Fruit fly (Drosophila melanogaster) whole organism, embryonic: ENCODE results near the gene CG14431.
A peak's percentile ranks its signal among the peaks of the same experiment; 100 is the strongest.

Experiments
- Antp ChIP-seq: fragments of 200-800 bp; sonication (Bioruptor generic); optimal IDR thresholded peaks from 3 replicates; lab custom pipeline; 2016; ENCODE audit warnings: missing biosample characterization, missing genetic modification characterization
- Bgb ChIP-seq: fragments of 200-800 bp; sonication (Bioruptor generic); IDR thresholded peaks from 2 replicates; pipeline ENCODE4 v1.3.6; 2022; ENCODE audit warnings: missing biosample characterization, missing genetic modification characterization; ENCODE audit not compliant: partially characterized antibody
- CG1024 ChIP-seq: fragments of 200-800 bp; sonication (Bioruptor generic); IDR thresholded peaks from 2 replicates; pipeline ENCODE4 v1.3.6; 2022; ENCODE audit warnings: missing biosample characterization, missing genetic modification characterization
- CG10565 ChIP-seq: fragments of 200-800 bp; sonication (Bioruptor generic); optimal IDR thresholded peaks from 3 replicates; lab custom pipeline; 2016; ENCODE audit warnings: missing biosample characterization, mild to moderate bottlenecking, missing genetic modification characterization
- CG12236 ChIP-seq: fragments of 200-800 bp; sonication (Bioruptor generic); optimal IDR thresholded peaks from 2 replicates; lab custom pipeline; 2016; ENCODE audit warnings: missing biosample characterization, missing genetic modification characterization
- CG13287 ChIP-seq: fragments of 200-800 bp; sonication (Bioruptor generic); IDR thresholded peaks from 2 replicates; pipeline ENCODE4 v1.3.6; 2022; ENCODE audit warnings: missing biosample characterization, missing genetic modification characterization; ENCODE audit not compliant: partially characterized antibody
- CG13894 ChIP-seq: fragments of 200-800 bp; sonication (Bioruptor generic); optimal IDR thresholded peaks from 3 replicates; lab custom pipeline; 2018; ENCODE audit warnings: missing biosample characterization, mild to moderate bottlenecking, missing genetic modification characterization, moderate library complexity
- CG15514 ChIP-seq: fragments of 200-800 bp; sonication (Bioruptor generic); optimal IDR thresholded peaks from 3 replicates; lab custom pipeline; 2017; ENCODE audit warnings: missing biosample characterization, missing genetic modification characterization, mild to moderate bottlenecking, moderate library complexity, missing genetic modification reagents
- CG17568 ChIP-seq: fragments of 200-800 bp; sonication (Bioruptor generic); optimal IDR thresholded peaks from 2 replicates; lab custom pipeline; 2018; ENCODE audit warnings: missing biosample characterization, mild to moderate bottlenecking, missing genetic modification characterization, moderate library complexity
- CG18599 ChIP-seq: fragments of 200-800 bp; sonication (Bioruptor generic); optimal IDR thresholded peaks from 3 replicates; lab custom pipeline; 2017; ENCODE audit warnings: missing biosample characterization, missing genetic modification characterization, mild to moderate bottlenecking, moderate library complexity, missing genetic modification reagents
- CG18619 ChIP-seq: fragments of 200-800 bp; sonication (Bioruptor generic); optimal IDR thresholded peaks from 3 replicates; lab custom pipeline; 2017; ENCODE audit warnings: missing biosample characterization, mild to moderate bottlenecking, missing genetic modification characterization
- CG33213 ChIP-seq: fragments of 200-800 bp; sonication (Bioruptor generic); optimal IDR thresholded peaks from 3 replicates; lab custom pipeline; 2016; ENCODE audit warnings: missing biosample characterization, missing genetic modification characterization
- CG5953 ChIP-seq: fragments of 200-800 bp; sonication (Bioruptor generic); IDR thresholded peaks from 2 replicates; pipeline ENCODE4 v1.3.6; 2022; ENCODE audit warnings: missing biosample characterization, missing genetic modification characterization
- CG6254 ChIP-seq: fragments of 200-800 bp; sonication (Bioruptor generic); optimal IDR thresholded peaks from 3 replicates; lab custom pipeline; 2017; ENCODE audit warnings: mild to moderate bottlenecking, missing biosample characterization, missing genetic modification reagents, missing genetic modification characterization
- CG7745 ChIP-seq: fragments of 200-800 bp; sonication (Bioruptor generic); optimal IDR thresholded peaks from 2 replicates; lab custom pipeline; 2018; ENCODE audit warnings: missing biosample characterization, mild to moderate bottlenecking, missing genetic modification characterization, moderate library complexity
- CG9876 ChIP-seq: fragments of 200-800 bp; sonication (Bioruptor generic); optimal IDR thresholded peaks from 2 replicates; lab custom pipeline; 2016; ENCODE audit warnings: missing biosample characterization, missing genetic modification characterization
- CrebB ChIP-seq: fragments of 200-800 bp; sonication (Bioruptor generic); optimal IDR thresholded peaks from 3 replicates; lab custom pipeline; 2018; ENCODE audit warnings: missing biosample characterization, mild to moderate bottlenecking, missing genetic modification characterization
- Dll ChIP-seq: fragments of 200-800 bp; sonication (Bioruptor generic); IDR thresholded peaks from 4 replicates; pipeline ENCODE4 v1.3.6; 2022; ENCODE audit warnings: missing biosample characterization, missing genetic modification characterization; ENCODE audit not compliant: partially characterized antibody
- Doc3 ChIP-seq: fragments of 200-800 bp; sonication (Bioruptor generic); IDR thresholded peaks from 3 replicates; pipeline ENCODE4 v1.3.6; 2022; ENCODE audit warnings: missing biosample characterization, missing genetic modification characterization; ENCODE audit not compliant: partially characterized antibody
- Ets97D ChIP-seq: fragments of 200-800 bp; sonication (Bioruptor generic); optimal IDR thresholded peaks from 3 replicates; lab custom pipeline; 2016; ENCODE audit warnings: missing biosample characterization, missing genetic modification characterization
- HLHmδ ChIP-seq: fragments of 200-800 bp; sonication (Bioruptor generic); optimal IDR thresholded peaks from 2 replicates; lab custom pipeline; 2018; ENCODE audit warnings: missing biosample characterization, mild to moderate bottlenecking, missing genetic modification characterization, moderate library complexity
- Hmx ChIP-seq: fragments of 200-800 bp; sonication (Bioruptor generic); optimal IDR thresholded peaks from 2 replicates; lab custom pipeline; 2016; ENCODE audit warnings: missing biosample characterization, missing genetic modification characterization
- Hr39 ChIP-seq: fragments of >200 bp; optimal IDR thresholded peaks from 2 replicates; lab custom pipeline; 2017
- MBD-R2 ChIP-seq: fragments of 200-800 bp; sonication (Bioruptor generic); IDR thresholded peaks from 2 replicates; pipeline ENCODE4 v1.3.6; 2022; ENCODE audit warnings: missing biosample characterization, missing genetic modification characterization
- MTF-1 ChIP-seq: fragments of 200-800 bp; sonication (Bioruptor generic); optimal IDR thresholded peaks from 2 replicates; lab custom pipeline; 2018; ENCODE audit warnings: missing biosample characterization, mild to moderate bottlenecking, missing genetic modification characterization, borderline replicate concordance
- NC2β ChIP-seq: fragments of 200-800 bp; sonication (Bioruptor generic); optimal IDR thresholded peaks from 2 replicates; lab custom pipeline; 2016; ENCODE audit warnings: missing biosample characterization, missing genetic modification characterization
- Neu2 ChIP-seq: fragments of 200-800 bp; sonication (Bioruptor generic); optimal IDR thresholded peaks from 3 replicates; lab custom pipeline; 2016; ENCODE audit warnings: missing biosample characterization, missing genetic modification characterization, borderline replicate concordance
- Sry-β ChIP-seq: fragments of 200-800 bp; sonication (Bioruptor generic); optimal IDR thresholded peaks from 2 replicates; lab custom pipeline; 2018; ENCODE audit warnings: missing biosample characterization, mild to moderate bottlenecking, missing genetic modification characterization, moderate library complexity
- Sry-δ ChIP-seq: fragments of 200-800 bp; sonication (Bioruptor generic); optimal IDR thresholded peaks from 2 replicates; lab custom pipeline; 2016; ENCODE audit warnings: missing biosample characterization, missing genetic modification characterization
- Ssrp ChIP-seq: fragments of 200-800 bp; sonication (Bioruptor generic); optimal IDR thresholded peaks from 2 replicates; lab custom pipeline; 2018; ENCODE audit warnings: missing biosample characterization, mild to moderate bottlenecking, missing genetic modification characterization, moderate library complexity
- Xbp1 ChIP-seq: fragments of 200-800 bp; sonication (Bioruptor generic); optimal IDR thresholded peaks from 3 replicates; lab custom pipeline; 2016; ENCODE audit warnings: missing biosample characterization, mild to moderate bottlenecking, missing genetic modification characterization
- ac ChIP-seq: fragments of 200-800 bp; sonication (Bioruptor generic); optimal IDR thresholded peaks from 3 replicates; lab custom pipeline; 2017; ENCODE audit warnings: missing biosample characterization, mild to moderate bottlenecking, missing genetic modification characterization
- al ChIP-seq: fragments of 200-800 bp; sonication (Bioruptor generic); IDR thresholded peaks from 2 replicates; pipeline ENCODE4 v1.3.6; 2022; ENCODE audit warnings: missing biosample characterization, missing genetic modification characterization
- amos ChIP-seq: fragments of 200-800 bp; sonication (Bioruptor generic); IDR thresholded peaks from 2 replicates; pipeline ENCODE4 v1.3.6; 2022; ENCODE audit warnings: missing biosample characterization, missing genetic modification characterization; ENCODE audit not compliant: partially characterized antibody
- ap ChIP-seq: fragments of 200-800 bp; sonication (Bioruptor generic); IDR thresholded peaks from 2 replicates; pipeline ENCODE4 v1.3.6; 2022; ENCODE audit warnings: missing biosample characterization, missing genetic modification characterization
- ara ChIP-seq: fragments of 200-800 bp; sonication (Bioruptor generic); IDR thresholded peaks from 2 replicates; pipeline ENCODE4 v1.3.6; 2022; ENCODE audit warnings: missing biosample characterization, missing genetic modification characterization
- bab2 ChIP-seq: fragments of 200-800 bp; sonication (Bioruptor generic); optimal IDR thresholded peaks from 2 replicates; lab custom pipeline; 2016; ENCODE audit warnings: missing biosample characterization, missing genetic modification characterization
- bsh ChIP-seq, 2 experiments: fragments of 200-800 bp; sonication (Bioruptor generic); optimal IDR thresholded peaks; 2 replicates each; lab custom pipeline; 2017 to 2018; ENCODE audit warnings: mild to moderate bottlenecking in 2 of 2, missing biosample characterization in 2 of 2, missing genetic modification characterization in 2 of 2, moderate library complexity in 1 of 2
- corto ChIP-seq: fragments of 200-800 bp; sonication (Bioruptor generic); optimal IDR thresholded peaks from 2 replicates; lab custom pipeline; 2016; ENCODE audit warnings: missing biosample characterization, mild to moderate bottlenecking, missing genetic modification characterization, moderate library complexity
- disco-r ChIP-seq: fragments of 200-800 bp; sonication (Bioruptor generic); optimal IDR thresholded peaks from 2 replicates; lab custom pipeline; 2016; ENCODE audit warnings: missing biosample characterization, missing genetic modification characterization
- eve ChIP-seq, 2 experiments: fragments of >200 bp; optimal IDR thresholded peaks; 2 replicates each; lab custom pipeline; 2017; ENCODE audit warnings: missing biosample characterization in 2 of 2, missing genetic modification characterization in 2 of 2
- grn ChIP-seq: fragments of 200-800 bp; sonication (Bioruptor generic); optimal IDR thresholded peaks from 3 replicates; lab custom pipeline; 2017; ENCODE audit warnings: missing biosample characterization, missing genetic modification characterization
- klu ChIP-seq: fragments of 200-800 bp; sonication (Bioruptor generic); IDR thresholded peaks from 2 replicates; pipeline ENCODE4 v1.3.6; 2022; ENCODE audit warnings: missing biosample characterization, missing genetic modification characterization
- pfk ChIP-seq: fragments of 200-800 bp; sonication (Bioruptor generic); optimal IDR thresholded peaks from 2 replicates; lab custom pipeline; 2018; ENCODE audit warnings: missing biosample characterization, mild to moderate bottlenecking, missing genetic modification characterization, moderate library complexity
- pita ChIP-seq: fragments of 200-800 bp; sonication (Bioruptor generic); optimal IDR thresholded peaks from 2 replicates; lab custom pipeline; 2017; ENCODE audit warnings: missing biosample characterization, mild to moderate bottlenecking, missing genetic modification characterization
- unpg ChIP-seq: fragments of 200-800 bp; sonication (Bioruptor generic); optimal IDR thresholded peaks from 3 replicates; lab custom pipeline; 2018; ENCODE audit warnings: missing biosample characterization, mild to moderate bottlenecking, missing genetic modification characterization, moderate library complexity
- usp ChIP-seq: fragments of >200 bp; optimal IDR thresholded peaks from 2 replicates; lab custom pipeline; 2017; ENCODE audit warnings: missing biosample characterization, missing genetic modification characterization
- zen ChIP-seq: fragments of 200-800 bp; sonication (Bioruptor generic); optimal IDR thresholded peaks from 3 replicates; lab custom pipeline; 2018; ENCODE audit warnings: missing biosample characterization, mild to moderate bottlenecking, missing genetic modification characterization, moderate library complexity

Gene CG14431

DNA sequence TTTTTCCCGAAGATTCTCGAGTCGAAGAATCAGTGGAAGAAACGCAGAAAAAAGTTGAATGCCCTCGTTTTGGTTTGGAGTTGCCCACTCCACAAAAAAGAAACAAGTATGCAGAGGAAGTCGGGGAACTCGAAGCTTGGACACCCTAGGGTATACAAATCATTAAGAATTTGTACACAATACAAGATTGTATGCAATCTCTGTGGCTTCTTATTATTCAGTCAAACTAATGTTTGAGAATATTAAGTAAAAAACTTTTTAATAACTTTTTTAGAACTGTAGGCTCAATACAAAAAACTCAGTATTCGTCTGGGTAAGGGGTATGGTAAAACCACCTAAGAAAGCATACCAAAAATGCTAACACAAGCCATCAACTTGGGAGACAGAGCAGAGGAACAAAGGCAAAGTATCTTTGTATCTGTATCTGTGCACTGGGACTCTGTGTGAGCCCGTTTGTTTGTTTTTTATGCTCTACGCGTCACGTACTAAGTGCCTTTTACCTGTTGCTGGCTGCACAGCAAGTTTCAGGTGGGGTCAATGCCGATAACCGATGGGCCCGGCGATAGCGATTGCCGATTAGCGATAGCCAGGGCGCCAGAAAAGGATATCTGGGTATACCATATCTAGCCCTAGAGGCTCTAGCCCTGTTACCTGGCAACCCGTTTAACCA lies 77.2 kb downstream of the CG14431 start (continued):
- TF ChIP-seq bsh (GFP tag; optimal IDR thresholded peaks at IDR 0.05; lab: Kevin White, UChicago) (peak; percentile 81 to 94), unpg (GFP tag; lab: Kevin White, UChicago) (peak; percentile 82), Neu2 (GFP tag; lab: Kevin White, UChicago) (no peak), ac (GFP tag; lab: Kevin White, UChicago) (no peak), pfk (GFP tag; lab: Kevin White, UChicago) (peak; percentile 83), Hr39 (no peak), Xbp1 (GFP tag; lab: Kevin White, UChicago) (peak; percentile 76), HLHmδ (GFP tag; lab: Kevin White, UChicago) (peak; percentile 20), Ets97D (GFP tag; lab: Kevin White, UChicago) (peak; percentile 37), usp (GFP tag; lab: Kevin White, UChicago) (no peak), grn (peak; percentile 67), CG15514 (GFP tag; lab: Kevin White, UChicago) (peak; percentile 4), CG17568 (GFP tag; lab: Kevin White, UChicago) (peak; percentile 67), corto (GFP tag; lab: Kevin White, UChicago) (peak; percentile 83), CG33213 (peak; percentile 61), CG9876 (GFP tag; lab: Kevin White, UChicago) (peak; percentile 60), CG6254 (GFP tag; lab: Kevin White, UChicago) (peak; percentile 71), ara (peak; percentile 92), Ssrp (tag; lab: Kevin White, UChicago) (peak; percentile 79), CG18619 (GFP tag; lab: Kevin White, UChicago) (peak; percentile 50), disco-r (peak; percentile 46), CG12236 (GFP tag; lab: Kevin White, UChicago) (peak; percentile 76), CG18599 (GFP tag; lab: Kevin White, UChicago) (peak; percentile 72), pita (no peak), klu (GFP tag; lab: Robert Waterston, UW) (no peak), bab2 (GFP tag; lab: Kevin White, UChicago) (peak; percentile 80), CG7745 (tag; lab: Kevin White, UChicago) (no peak), CG1024 (peak; percentile 73), eve (GFP tag; optimal IDR thresholded peaks at IDR 0.05; lab: Kevin White, UChicago) (peak in 1 of 2 experiments; percentile 91), NC2β (GFP tag; lab: Kevin White, UChicago) (peak; percentile 88), amos (peak; percentile 53; the same call in 1 of the 2 replicates), CG10565 (GFP tag; lab: Kevin White, UChicago) (no peak), ap (GFP tag; lab: Robert Waterston, UW) (0 out of 2 replicates have a peak, but pooled peaks have one; percentile 24), CG13894 (tag; lab: Kevin White, UChicago) (peak; percentile 67), Doc3 (GFP tag; lab: Robert Waterston, UW) (no peak), CrebB (tag; lab: Kevin White, UChicago) (peak; percentile 53), Sry-β (GFP tag; lab: Kevin White, UChicago) (no peak), Dll (GFP tag; lab: Robert Waterston, UW) (no peak), MBD-R2 (no peak), Sry-δ (peak; percentile 63), al (GFP tag; lab: Robert Waterston, UW) (peak; percentile 24; the same call in 1 of the 2 replicates), Antp (GFP tag; lab: Kevin White, UChicago) (peak; percentile 68), zen (peak; percentile 41), CG5953 (GFP tag; lab: Robert Waterston, UW) (peak; percentile 36; the same call in 1 of the 2 replicates), Bgb (GFP tag; lab: Robert Waterston, UW) (peak; percentile 54; the same call in 1 of the 2 replicates), Hmx (peak; percentile 36), MTF-1 (GFP tag; lab: Kevin White, UChicago) (peak; percentile 24), CG13287 (GFP tag; lab: Robert Waterston, UW) (peak; percentile 10; the same call in 1 of the 2 replicates)
